Worm (Caenorhabditis elegans) whole organism, L4/young adult: ENCODE results near the gene rgl-1.

Source experiments
- W03F9.2 ChIP-seq: fragments of 150-350 bp; optimal IDR thresholded peaks from 2 replicates; lab custom pipeline; 2014; ENCODE audit warnings: missing biosample characterization, missing genetic modification characterization
- him-1 ChIP-seq: sonication (generic microtip); optimal IDR thresholded peaks from 2 replicates; lab custom pipeline; 2016; ENCODE audit warnings: missing genotype, missing genetic modification reagents, missing genetic modification characterization, missing compliant biosample characterization

DNA sequence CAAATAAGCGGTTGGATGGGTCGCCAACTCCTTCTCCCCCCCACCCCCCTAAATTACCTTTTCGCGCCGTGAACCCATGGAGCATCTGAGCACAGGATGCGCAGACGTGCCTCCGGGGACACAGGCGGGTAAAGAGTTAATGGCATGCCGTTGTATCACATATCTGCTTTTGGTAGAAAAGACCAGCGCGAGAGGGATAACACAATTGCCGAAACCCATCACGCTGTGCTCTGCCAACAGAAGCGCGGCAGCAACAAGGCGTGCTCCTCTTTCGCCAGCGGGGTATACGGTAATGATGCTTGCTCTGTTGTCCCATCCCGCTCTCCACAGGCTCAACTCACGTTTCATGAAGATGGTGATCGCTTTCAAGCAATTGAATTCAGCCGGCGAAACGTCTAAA, 22.8 kb downstream of the rgl-1 start:
- TF ChIP-seq him-1 (tag; lab: Kevin White, UChicago) (no peak), W03F9.2 (tag; lab: Kevin White, UChicago) (no peak)
